Fruit fly (Drosophila melanogaster): ENCODE measurements around the gene CG6040.

- no peak for TF ChIP-seq pan (optimal IDR thresholded peaks at IDR 0.05)
- TF ChIP-seq EcR (GFP tag; optimal IDR thresholded peaks at IDR 0.05) = no peak
- no peak for TF ChIP-seq CG8478 (optimal IDR thresholded peaks at IDR 0.05)
- TF ChIP-seq psq (optimal IDR thresholded peaks at IDR 0.05) = no peak
- TF ChIP-seq usp (GFP tag; optimal IDR thresholded peaks at IDR 0.05) = no peak
These were observed 22.6 kb upstream of the CG6040 start for dm6 chr3R:19074207-19074606.

Measured in whole organism.